Worm (Caenorhabditis elegans) whole organism, L4 larva: ENCODE data around the gene T05C12.1.

Experiments used
- arid-1 ChIP-seq: fragments of 200-800 bp; sonication (Bioruptor generic); conservative IDR thresholded peaks from 2 replicates; pipeline ENCODE4 v1.3.6; 2022; ENCODE audit warnings: missing genetic modification reagents, missing genetic modification characterization, missing compliant biosample characterization
- fos-1 ChIP-seq: fragments of 150-350 bp; optimal IDR thresholded peaks from 2 replicates; lab custom pipeline; 2014; ENCODE audit warnings: missing biosample characterization, missing genetic modification characterization
- gei-8 ChIP-seq: fragments of 200-800 bp; sonication (Bioruptor generic); optimal IDR thresholded peaks from 2 replicates; lab custom pipeline; 2018; ENCODE audit warnings: mild to moderate bottlenecking, missing genetic modification characterization, missing compliant biosample characterization
- hmg-1.1 ChIP-seq: fragments of 200-800 bp; sonication (Bioruptor generic); IDR thresholded peaks from 2 replicates; pipeline ENCODE4 v1.3.6; 2022; ENCODE audit warnings: missing genetic modification reagents, missing genetic modification characterization, missing compliant biosample characterization
- jun-1 ChIP-seq: fragments of 150-350 bp; optimal IDR thresholded peaks from 2 replicates; lab custom pipeline; 2014; ENCODE audit warnings: missing biosample characterization, missing genetic modification reagents, missing genetic modification characterization
- madf-9 ChIP-seq: fragments of 200-800 bp; sonication (Bioruptor generic); conservative IDR thresholded peaks from 2 replicates; pipeline ENCODE4 v1.3.6; 2022; ENCODE audit warnings: missing genetic modification reagents, missing genetic modification characterization, missing compliant biosample characterization
- nhr-237 ChIP-seq: sonication (generic microtip); optimal IDR thresholded peaks from 2 replicates; lab custom pipeline; 2017; ENCODE audit warnings: missing biosample characterization, missing genetic modification characterization
- nhr-25 ChIP-seq: sonication (generic microtip); optimal IDR thresholded peaks from 2 replicates; lab custom pipeline; 2017; ENCODE audit warnings: missing genetic modification characterization, mild to moderate bottlenecking, missing compliant biosample characterization, antibody characterized with exemption, moderate library complexity, borderline replicate concordance; ENCODE audit not compliant: insufficient read depth
- nhr-28 ChIP-seq: fragments of 150-350 bp; optimal IDR thresholded peaks from 2 replicates; lab custom pipeline; 2014; ENCODE audit warnings: missing biosample characterization, missing genetic modification characterization
- snpc-4 ChIP-seq: fragments of 150-350 bp; optimal IDR thresholded peaks from 2 replicates; lab custom pipeline; 2014; ENCODE audit warnings: missing biosample characterization, missing genetic modification characterization
- unc-62 ChIP-seq, 3 experiments: fragments of 150-350 bp in 1 of 3; sonication (generic microtip); optimal IDR thresholded peaks in 2 of 3; peaks in 1 of 3; 1 replicate in 1 of 3; 2 replicates in 2 of 3; lab custom pipeline; 2014 to 2017; ENCODE audit warnings: missing biosample characterization in 3 of 3, missing genetic modification characterization in 3 of 3, missing genetic modification reagents in 3 of 3, missing genotype in 1 of 3
- zag-1 ChIP-seq: fragments of 150-350 bp; optimal IDR thresholded peaks from 2 replicates; lab custom pipeline; 2014; ENCODE audit warnings: missing biosample characterization, missing genetic modification characterization
- zip-11 ChIP-seq: fragments of 200-800 bp; sonication (Bioruptor generic); IDR thresholded peaks from 2 replicates; pipeline ENCODE4 v1.3.6; 2022; ENCODE audit warnings: missing genetic modification characterization, missing compliant biosample characterization

DNA sequence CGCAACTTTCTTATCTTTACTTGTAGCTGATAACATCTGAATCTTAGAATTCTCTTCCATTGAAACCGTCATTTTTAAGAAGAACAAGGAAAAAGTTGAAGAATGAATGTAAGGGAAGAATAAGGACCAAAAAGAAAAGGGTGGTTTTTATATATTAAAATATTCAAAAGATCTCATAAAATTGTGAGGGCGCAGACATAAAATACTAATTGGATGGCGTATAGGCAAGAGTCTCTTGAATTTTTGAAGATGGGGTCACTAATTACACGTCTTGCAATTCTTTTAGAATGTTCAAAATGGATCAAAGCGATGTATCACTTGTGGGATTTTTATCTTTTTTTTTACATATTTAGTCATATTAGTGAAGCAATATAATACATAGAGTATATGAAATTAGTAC, 39.2 kb downstream of the T05C12.1 start, which contains the start of gene twk-3:
- TF ChIP-seq zag-1 (no peak), nhr-237 (tag; lab: Kevin White, UChicago) (no peak), nhr-25 (no peak), fos-1 (tag; lab: Kevin White, UChicago) (no peak), zip-11 (GFP tag; lab: Robert Waterston, UW) (no peak), snpc-4 (tag; lab: Kevin White, UChicago) (no peak), unc-62 (GFP tag; optimal IDR thresholded peaks at IDR 0.05 in 1 of 2; lab: Kevin White, UChicago) (no peak), unc-62 (tag; optimal IDR thresholded peaks at IDR 0.05; lab: Kevin White, UChicago) (no peak), hmg-1.1 (no peak), gei-8 (GFP tag; lab: Kevin White, UChicago) (no peak), madf-9 (no peak), nhr-28 (tag; lab: Kevin White, UChicago) (no peak), arid-1 (no peak), jun-1 (tag; lab: Kevin White, UChicago) (no peak)
